Fruit fly (Drosophila melanogaster) whole organism, embryonic: ENCODE measurements around the gene CG12054.

Experiments
- ATbp ChIP-seq: fragments of 200-800 bp; sonication (Bioruptor generic); optimal IDR thresholded peaks from 2 replicates; lab custom pipeline; 2017; ENCODE audit warnings: missing biosample characterization, mild to moderate bottlenecking, missing genetic modification characterization, missing genetic modification reagents
- Asciz ChIP-seq: fragments of 200-800 bp; sonication (Bioruptor generic); optimal IDR thresholded peaks from 2 replicates; lab custom pipeline; 2017; ENCODE audit warnings: missing biosample characterization, mild to moderate bottlenecking, missing genetic modification characterization, missing genetic modification reagents
- Atf3 ChIP-seq: fragments of 200-800 bp; sonication (Bioruptor generic); optimal IDR thresholded peaks from 3 replicates; lab custom pipeline; 2016; ENCODE audit warnings: missing biosample characterization, missing genetic modification characterization
- BEAF-32 ChIP-seq: fragments of 200-800 bp; sonication (Bioruptor generic); optimal IDR thresholded peaks from 3 replicates; lab custom pipeline; 2017; ENCODE audit warnings: missing biosample characterization, missing genetic modification characterization, mild to moderate bottlenecking, moderate library complexity, missing genetic modification reagents
- Bgb ChIP-seq: fragments of 200-800 bp; sonication (Bioruptor generic); IDR thresholded peaks from 2 replicates; pipeline ENCODE4 v1.3.6; 2022; ENCODE audit warnings: missing biosample characterization, missing genetic modification characterization; ENCODE audit not compliant: partially characterized antibody
- Blimp-1 ChIP-seq: fragments of 200-800 bp; sonication (Bioruptor generic); optimal IDR thresholded peaks from 3 replicates; lab custom pipeline; 2018; ENCODE audit warnings: missing biosample characterization, missing genetic modification characterization, mild to moderate bottlenecking, moderate library complexity, missing genetic modification reagents
- CG12104 ChIP-seq: fragments of 200-800 bp; sonication (Bioruptor generic); optimal IDR thresholded peaks from 3 replicates; lab custom pipeline; 2016; ENCODE audit warnings: missing biosample characterization, missing genetic modification characterization
- CG12769 ChIP-seq: fragments of 200-800 bp; sonication (Bioruptor generic); optimal IDR thresholded peaks from 2 replicates; lab custom pipeline; 2019; ENCODE audit warnings: missing biosample characterization, mild to moderate bottlenecking, missing genetic modification characterization, moderate library complexity
- CG15269 ChIP-seq: fragments of 200-800 bp; sonication (Bioruptor generic); optimal IDR thresholded peaks from 2 replicates; lab custom pipeline; 2018; ENCODE audit warnings: missing biosample characterization, mild to moderate bottlenecking, missing genetic modification characterization, moderate library complexity
- CG1647 ChIP-seq: fragments of 200-800 bp; sonication (Bioruptor generic); optimal IDR thresholded peaks from 3 replicates; lab custom pipeline; 2016; ENCODE audit warnings: missing biosample characterization, missing genetic modification characterization
- CG18262 ChIP-seq: fragments of 200-800 bp; optimal IDR thresholded peaks from 3 replicates; lab custom pipeline; 2019; ENCODE audit warnings: missing biosample characterization, mild to moderate bottlenecking, missing genetic modification characterization, moderate library complexity
- CG18599 ChIP-seq: fragments of 200-800 bp; sonication (Bioruptor generic); optimal IDR thresholded peaks from 3 replicates; lab custom pipeline; 2017; ENCODE audit warnings: missing biosample characterization, missing genetic modification characterization, mild to moderate bottlenecking, moderate library complexity, missing genetic modification reagents
- CG18764 ChIP-seq: fragments of 200-800 bp; sonication (Bioruptor generic); optimal IDR thresholded peaks from 3 replicates; lab custom pipeline; 2016; ENCODE audit warnings: missing biosample characterization, missing genetic modification characterization
- CG2199 ChIP-seq: fragments of 200-800 bp; sonication (Bioruptor generic); IDR thresholded peaks from 3 replicates; pipeline ENCODE4 v1.3.6; 2022; ENCODE audit warnings: missing biosample characterization, missing genetic modification characterization
- CG32767 ChIP-seq: fragments of 200-800 bp; sonication (Bioruptor generic); IDR thresholded peaks from 2 replicates; pipeline ENCODE4 v1.3.6; 2022; ENCODE audit warnings: missing biosample characterization, missing genetic modification characterization
- CG32772 ChIP-seq: fragments of 200-800 bp; sonication (Bioruptor generic); IDR thresholded peaks from 2 replicates; pipeline ENCODE4 v1.3.6; 2022; ENCODE audit warnings: missing biosample characterization, missing genetic modification characterization
- CG4360 ChIP-seq: fragments of 200-800 bp; sonication (Bioruptor generic); IDR thresholded peaks from 2 replicates; pipeline ENCODE4 v1.3.6; 2022; ENCODE audit warnings: missing biosample characterization, missing genetic modification characterization
- CG4707 ChIP-seq: fragments of 200-800 bp; sonication (Bioruptor generic); optimal IDR thresholded peaks from 2 replicates; lab custom pipeline; 2018; ENCODE audit warnings: missing biosample characterization, mild to moderate bottlenecking, missing genetic modification characterization, moderate library complexity
- CG7271 ChIP-seq: fragments of 200-800 bp; sonication (Bioruptor generic); optimal IDR thresholded peaks from 2 replicates; lab custom pipeline; 2018; ENCODE audit warnings: missing biosample characterization, mild to moderate bottlenecking, missing genetic modification characterization, moderate library complexity
- CG8089 ChIP-seq: fragments of 200-800 bp; sonication (Bioruptor generic); optimal IDR thresholded peaks from 3 replicates; lab custom pipeline; 2016; ENCODE audit warnings: missing biosample characterization, missing genetic modification characterization
- CG8281 ChIP-seq: fragments of 200-800 bp; sonication (Bioruptor generic); optimal IDR thresholded peaks from 2 replicates; lab custom pipeline; 2018; ENCODE audit warnings: missing biosample characterization, mild to moderate bottlenecking, missing genetic modification characterization, moderate library complexity
- Fer1 ChIP-seq: fragments of 200-800 bp; sonication (Bioruptor generic); optimal IDR thresholded peaks from 2 replicates; lab custom pipeline; 2017; ENCODE audit warnings: missing biosample characterization, mild to moderate bottlenecking, missing genetic modification characterization
- Hr51 ChIP-seq, 2 experiments: fragments of 200-800 bp; sonication (Bioruptor generic); optimal IDR thresholded peaks; 2 replicates in 1 of 2; 3 replicates in 1 of 2; lab custom pipeline; 2016 to 2018; ENCODE audit warnings: missing biosample characterization in 2 of 2, missing genetic modification characterization in 2 of 2, mild to moderate bottlenecking in 1 of 2, moderate library complexity in 1 of 2
- Hsf ChIP-seq: fragments of 200-800 bp; sonication (Bioruptor generic); optimal IDR thresholded peaks from 3 replicates; lab custom pipeline; 2016; ENCODE audit warnings: missing biosample characterization, missing genetic modification characterization
- Lhr ChIP-seq: fragments of 200-800 bp; sonication (Bioruptor generic); optimal IDR thresholded peaks from 3 replicates; lab custom pipeline; 2017; ENCODE audit warnings: mild to moderate bottlenecking, missing biosample characterization, missing genetic modification reagents, missing genetic modification characterization
- NK7.1 ChIP-seq: fragments of 200-800 bp; sonication (Bioruptor generic); optimal IDR thresholded peaks from 3 replicates; lab custom pipeline; 2016; ENCODE audit warnings: missing biosample characterization, missing genetic modification characterization
- Nf-YA ChIP-seq: fragments of 200-800 bp; sonication (Bioruptor generic); IDR thresholded peaks from 2 replicates; pipeline ENCODE4 v1.3.6; 2022; ENCODE audit warnings: missing biosample characterization, missing genetic modification characterization
- Rfx ChIP-seq: fragments of 200-800 bp; sonication (Bioruptor generic); IDR thresholded peaks from 2 replicates; pipeline ENCODE4 v1.3.6; 2022; ENCODE audit warnings: missing biosample characterization, missing genetic modification characterization
- az2 ChIP-seq: fragments of 200-800 bp; sonication (Bioruptor generic); optimal IDR thresholded peaks from 3 replicates; lab custom pipeline; 2016; ENCODE audit warnings: missing biosample characterization, missing genetic modification characterization
- dimm ChIP-seq: fragments of 200-800 bp; sonication (Bioruptor generic); IDR thresholded peaks from 2 replicates; pipeline ENCODE4 v1.3.6; 2022; ENCODE audit warnings: missing biosample characterization, missing genetic modification characterization
- gcm ChIP-seq: fragments of 200-800 bp; sonication (Bioruptor generic); optimal IDR thresholded peaks from 2 replicates; lab custom pipeline; 2019; ENCODE audit warnings: missing biosample characterization, mild to moderate bottlenecking, missing genetic modification characterization, moderate library complexity
- gro ChIP-seq: fragments of 200-800 bp; sonication (Bioruptor generic); optimal IDR thresholded peaks from 2 replicates; lab custom pipeline; 2016; ENCODE audit warnings: missing biosample characterization, missing genetic modification characterization
- jumu ChIP-seq: fragments of 200-800 bp; sonication (Bioruptor generic); optimal IDR thresholded peaks from 3 replicates; lab custom pipeline; 2016; ENCODE audit warnings: missing biosample characterization, missing genetic modification characterization
- ken ChIP-seq: fragments of 200-800 bp; sonication (Bioruptor generic); IDR thresholded peaks from 3 replicates; pipeline ENCODE4 v1.3.6; 2022; ENCODE audit warnings: missing biosample characterization, missing genetic modification characterization
- lab ChIP-seq: fragments of 200-800 bp; sonication (Bioruptor generic); optimal IDR thresholded peaks from 3 replicates; lab custom pipeline; 2017; ENCODE audit warnings: missing biosample characterization, missing genetic modification characterization, mild to moderate bottlenecking, moderate library complexity, missing genetic modification reagents
- otp ChIP-seq: fragments of 200-800 bp; sonication (Bioruptor generic); IDR thresholded peaks from 3 replicates; pipeline ENCODE4, ENCODE4 v1.3.6; 2022; ENCODE audit warnings: missing biosample characterization, missing genetic modification characterization
- pfk ChIP-seq: fragments of 200-800 bp; sonication (Bioruptor generic); optimal IDR thresholded peaks from 2 replicates; lab custom pipeline; 2018; ENCODE audit warnings: missing biosample characterization, mild to moderate bottlenecking, missing genetic modification characterization, moderate library complexity
- pho ChIP-seq: fragments of 200-800 bp; sonication (Bioruptor generic); optimal IDR thresholded peaks from 2 replicates; lab custom pipeline; 2016; ENCODE audit warnings: missing biosample characterization, missing genetic modification characterization
- pnt ChIP-seq: fragments of 200-800 bp; sonication (Bioruptor generic); optimal IDR thresholded peaks from 3 replicates; lab custom pipeline; 2016; ENCODE audit warnings: missing biosample characterization, missing genetic modification characterization
- ranshi ChIP-seq: fragments of 200-800 bp; sonication (Bioruptor generic); IDR thresholded peaks from 2 replicates; pipeline ENCODE4 v1.3.6; 2022; ENCODE audit warnings: missing biosample characterization, missing genetic modification characterization
- rib ChIP-seq: fragments of 200-800 bp; sonication (Bioruptor generic); IDR thresholded peaks from 2 replicates; pipeline ENCODE4 v1.3.6; 2022; ENCODE audit warnings: missing biosample characterization, missing genetic modification characterization
- sd ChIP-seq: fragments of 200-800 bp; sonication (Bioruptor generic); optimal IDR thresholded peaks from 3 replicates; lab custom pipeline; 2018; ENCODE audit warnings: missing biosample characterization, mild to moderate bottlenecking, missing genetic modification characterization, moderate library complexity
- sens ChIP-seq: fragments of 200-800 bp; sonication (Bioruptor generic); peaks from one replicate; lab custom pipeline; 2016; ENCODE audit warnings: missing biosample characterization, missing genetic modification characterization
- slbo ChIP-seq: fragments of 200-800 bp; sonication (Bioruptor generic); IDR thresholded peaks from 2 replicates; pipeline ENCODE4 v1.3.6; 2022; ENCODE audit warnings: missing biosample characterization, missing genetic modification characterization
- tap ChIP-seq: fragments of 200-800 bp; optimal IDR thresholded peaks from 3 replicates; lab custom pipeline; 2019; ENCODE audit warnings: missing biosample characterization, mild to moderate bottlenecking, missing genetic modification characterization, moderate library complexity
- toy ChIP-seq: fragments of 200-800 bp; sonication (Bioruptor generic); IDR thresholded peaks from 2 replicates; pipeline ENCODE4 v1.3.6; 2022; ENCODE audit warnings: missing biosample characterization, missing genetic modification characterization
- trh ChIP-seq: fragments of 200-800 bp; sonication (Bioruptor generic); optimal IDR thresholded peaks from 2 replicates; lab custom pipeline; 2016; ENCODE audit warnings: missing biosample characterization, missing genetic modification characterization
- ttk ChIP-seq: fragments of 200-800 bp; sonication (Bioruptor generic); IDR thresholded peaks from 2 replicates; pipeline ENCODE4 v2.1.2; 2022; ENCODE audit warnings: missing biosample characterization, missing genetic modification characterization
- twi ChIP-seq: fragments of 200-800 bp; optimal IDR thresholded peaks from 2 replicates; lab custom pipeline; 2019; ENCODE audit warnings: missing biosample characterization, mild to moderate bottlenecking, missing genetic modification characterization, moderate library complexity
- unpg ChIP-seq: fragments of 200-800 bp; sonication (Bioruptor generic); optimal IDR thresholded peaks from 3 replicates; lab custom pipeline; 2018; ENCODE audit warnings: missing biosample characterization, mild to moderate bottlenecking, missing genetic modification characterization, moderate library complexity
- vvl ChIP-seq: fragments of 200-800 bp; sonication (Bioruptor generic); IDR thresholded peaks from 2 replicates; pipeline ENCODE4 v1.3.6; 2022; ENCODE audit warnings: missing biosample characterization, missing genetic modification characterization
- wdn ChIP-seq: fragments of 200-800 bp; sonication (Bioruptor generic); IDR thresholded peaks from 2 replicates; pipeline ENCODE4 v1.3.6; 2022; ENCODE audit warnings: missing biosample characterization, missing genetic modification characterization

The CG12054 gene

DNA sequence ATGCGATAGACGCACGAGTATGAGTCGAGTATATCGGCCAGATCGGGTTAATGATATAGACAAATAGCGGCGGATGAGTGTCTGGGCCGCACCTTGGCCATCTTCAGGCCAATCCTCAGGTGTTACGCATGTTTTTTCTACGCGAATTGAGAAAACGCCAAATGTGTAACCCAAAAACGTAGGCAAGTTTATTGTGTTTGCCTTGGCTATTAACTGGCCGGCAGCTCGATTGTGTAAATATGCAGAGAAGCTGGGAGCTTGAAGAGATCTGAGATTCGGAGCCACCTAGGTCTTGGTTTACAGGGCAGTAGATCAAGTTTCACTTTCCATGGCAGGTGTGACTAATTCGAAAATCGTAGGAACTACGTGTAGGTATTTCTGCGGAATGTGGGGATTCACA is 19.5 kb downstream of the CG12054 start (continued):
- TF ChIP-seq CG32767 (GFP tag; lab: Robert Waterston, UW) (no peak), CG32772 (no peak), slbo (GFP tag; lab: Robert Waterston, UW) (no peak), trh (GFP tag; lab: Kevin White, UChicago) (no peak), Lhr (GFP tag; lab: Kevin White, UChicago) (no peak), Rfx (GFP tag; lab: Robert Waterston, UW) (no peak), gcm (GFP tag; lab: Kevin White, UChicago) (no peak), CG8089 (GFP tag; lab: Kevin White, UChicago) (no peak), CG1647 (GFP tag; lab: Kevin White, UChicago) (no peak), ken (GFP tag; lab: Robert Waterston, UW) (no peak), gro (GFP tag; lab: Kevin White, UChicago) (no peak), tap (tag; lab: Kevin White, UChicago) (no peak), CG2199 (no peak), jumu (GFP tag; lab: Kevin White, UChicago) (no peak), CG18599 (no peak), vvl (GFP tag; lab: Robert Waterston, UW) (0 out of 2 replicates have a peak, but pooled peaks have one; percentile 27), Blimp-1 (peak; percentile 67), lab (peak; percentile 49), CG7271 (no peak), pfk (GFP tag; lab: Kevin White, UChicago) (no peak), CG15269 (tag; lab: Kevin White, UChicago) (peak; percentile 16), CG12769 (tag; lab: Kevin White, UChicago) (peak; percentile 1), ATbp (GFP tag; lab: Kevin White, UChicago) (peak; percentile 54), CG8281 (tag; lab: Kevin White, UChicago) (no peak), Asciz (GFP tag; lab: Kevin White, UChicago) (peak; percentile 27), Bgb (no peak), NK7.1 (no peak), sd (tag; lab: Kevin White, UChicago) (peak; percentile 8), Atf3 (GFP tag; lab: Kevin White, UChicago) (no peak), otp (GFP tag; lab: Robert Waterston, UW) (peak; percentile 14; the same call in 1 of the 3 replicates), Fer1 (no peak), dimm (GFP tag; lab: Robert Waterston, UW) (no peak), CG18262 (tag; lab: Kevin White, UChicago) (no peak), unpg (GFP tag; lab: Kevin White, UChicago) (no peak), sens (no peak), ttk (no peak), CG4707 (no peak), CG12104 (GFP tag; lab: Kevin White, UChicago) (no peak), toy (GFP tag; lab: Robert Waterston, UW) (no peak), rib (no peak), CG4360 (no peak), ranshi (GFP tag; lab: Robert Waterston, UW) (no peak), CG18764 (no peak), pnt (GFP tag; lab: Kevin White, UChicago) (no peak), az2 (GFP tag; lab: Kevin White, UChicago) (no peak), wdn (GFP tag; lab: Robert Waterston, UW) (no peak), Hsf (GFP tag; lab: Kevin White, UChicago) (no peak), twi (tag; lab: Kevin White, UChicago) (no peak), pho (GFP tag; lab: Kevin White, UChicago) (no peak), Hr51 (GFP tag; optimal IDR thresholded peaks at IDR 0.05; lab: Kevin White, UChicago) (no peak), Nf-YA (no peak), BEAF-32 (GFP tag; lab: Kevin White, UChicago) (no peak)
